Fruit fly (Drosophila melanogaster): Measurements from ENCODE around the gene Lint-1.

Gene Lint-1

dm6 chrX:11149201-11149600, at the start of gene Lint-1:
Gene Lint-1, plus strand, starts transcription at chrX:11149323.
- TF ChIP-seq CG7101 (tag; optimal IDR thresholded peaks at IDR 0.05) (peak; percentile 33), Crg-1 (GFP tag; optimal IDR thresholded peaks at IDR 0.05) (no peak), CG12768 (GFP tag; optimal IDR thresholded peaks at IDR 0.05) (no peak), pad (GFP tag; optimal IDR thresholded peaks at IDR 0.05) (no peak), kay (GFP tag; ENCODE audit: borderline replicate concordance) (no peak), cnc (optimal IDR thresholded peaks at IDR 0.05) (no peak), tj (GFP tag; optimal IDR thresholded peaks at IDR 0.05) (peak; percentile 21), Mnt (GFP tag; optimal IDR thresholded peaks at IDR 0.05) (peak; percentile 89), Clk (GFP tag; optimal IDR thresholded peaks at IDR 0.05) (no peak), cic (GFP tag; optimal IDR thresholded peaks at IDR 0.05) (no peak), CG1620 (GFP tag; optimal IDR thresholded peaks at IDR 0.05) (peak; percentile 66), CG5204 (GFP tag; optimal IDR thresholded peaks at IDR 0.05) (peak; percentile 31), CG7045 (GFP tag; optimal IDR thresholded peaks at IDR 0.05) (no peak), Hr96 (GFP tag; optimal IDR thresholded peaks at IDR 0.05) (no peak), ovo (GFP tag; optimal IDR thresholded peaks at IDR 0.05) (peak; percentile 6), bab1 (GFP tag; optimal IDR thresholded peaks at IDR 0.05) (peak; percentile 19), CG33017 (tag; optimal IDR thresholded peaks at IDR 0.05) (no peak), toe (GFP tag; optimal IDR thresholded peaks at IDR 0.05) (peak; percentile 37), CG14711 (tag; optimal IDR thresholded peaks at IDR 0.05) (no peak), CG11617 (GFP tag; optimal IDR thresholded peaks at IDR 0.05) (no peak)

DNA sequence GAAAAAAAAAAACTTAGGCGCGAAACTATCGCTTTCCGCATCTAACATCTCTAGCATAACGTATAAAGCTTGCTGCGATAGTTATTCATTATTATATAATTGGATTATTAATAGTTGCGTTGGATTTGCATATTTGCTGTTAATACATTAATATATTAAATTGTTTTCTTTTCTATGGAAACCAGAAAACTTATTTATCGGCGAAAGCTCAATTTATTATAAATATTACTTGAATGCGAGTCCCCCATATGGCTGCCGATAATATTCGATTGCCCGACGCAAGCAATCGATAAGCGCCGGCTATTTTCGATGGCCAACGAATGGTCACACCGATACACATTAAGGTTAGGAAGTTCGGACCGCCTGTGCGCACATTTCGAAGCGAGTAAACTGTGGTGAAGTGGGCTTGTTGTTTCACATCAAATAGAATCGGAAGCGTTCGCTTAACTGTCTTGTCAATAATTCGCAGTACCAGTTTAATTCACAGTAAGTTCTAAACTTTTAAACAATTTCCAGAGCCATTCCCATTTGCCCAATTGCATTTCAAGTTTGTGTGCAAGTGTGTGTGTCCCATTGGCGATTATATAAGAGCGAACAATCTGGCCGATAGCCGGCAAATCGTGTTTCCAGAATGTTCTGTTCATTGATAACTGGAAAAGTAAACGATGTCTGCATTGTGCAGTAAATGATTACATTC, 40.8 kb upstream of the Lint-1 start, which contains the start of gene Hsp60A:
TSS of gene Hsp60A (plus strand) at position 335 of the 697 bp plus-strand sequence.
- peak; percentile 61 for TF ChIP-seq ovo (GFP tag; optimal IDR thresholded peaks at IDR 0.05)
- TF ChIP-seq kay (GFP tag; ENCODE audit: borderline replicate concordance): no peak
- TF ChIP-seq CG7101 (tag; optimal IDR thresholded peaks at IDR 0.05): peak; percentile 76
- peak; percentile 56 for TF ChIP-seq Hr96 (GFP tag; optimal IDR thresholded peaks at IDR 0.05)
- TF ChIP-seq cnc (optimal IDR thresholded peaks at IDR 0.05): no peak
- peak; percentile 73 for TF ChIP-seq CG1620 (GFP tag; optimal IDR thresholded peaks at IDR 0.05)
- peak; percentile 3 for TF ChIP-seq cic (GFP tag; optimal IDR thresholded peaks at IDR 0.05)
- peak; percentile 12 for TF ChIP-seq CG33017 (tag; optimal IDR thresholded peaks at IDR 0.05)
- TF ChIP-seq CG7045 (GFP tag; optimal IDR thresholded peaks at IDR 0.05): no peak
- TF ChIP-seq toe (GFP tag; optimal IDR thresholded peaks at IDR 0.05): peak; percentile 33
- peak; percentile 47 for TF ChIP-seq tj (GFP tag; optimal IDR thresholded peaks at IDR 0.05)
- TF ChIP-seq Crg-1 (GFP tag; optimal IDR thresholded peaks at IDR 0.05): peak; percentile 14
- peak; percentile 58 for TF ChIP-seq CG14711 (tag; optimal IDR thresholded peaks at IDR 0.05)
- peak; percentile 84 for TF ChIP-seq bab1 (GFP tag; optimal IDR thresholded peaks at IDR 0.05)
- peak; percentile 37 for TF ChIP-seq pad (GFP tag; optimal IDR thresholded peaks at IDR 0.05)
- no peak for TF ChIP-seq Mnt (GFP tag; optimal IDR thresholded peaks at IDR 0.05)

dm6 chrX:11108845-11109450, 40.2 kb upstream of the Lint-1 start:
- TF ChIP-seq CG33017 (tag; optimal IDR thresholded peaks at IDR 0.05) (peak; percentile 22), Clk (GFP tag; optimal IDR thresholded peaks at IDR 0.05) (no peak), cnc (optimal IDR thresholded peaks at IDR 0.05) (no peak), toe (GFP tag; optimal IDR thresholded peaks at IDR 0.05) (no peak), CG7045 (GFP tag; optimal IDR thresholded peaks at IDR 0.05) (no peak), CG7101 (tag; optimal IDR thresholded peaks at IDR 0.05) (peak; percentile 2), CG1620 (GFP tag; optimal IDR thresholded peaks at IDR 0.05) (no peak), bab1 (GFP tag; optimal IDR thresholded peaks at IDR 0.05) (no peak), CG11617 (GFP tag; optimal IDR thresholded peaks at IDR 0.05) (peak; percentile 12), Hr96 (GFP tag; optimal IDR thresholded peaks at IDR 0.05) (no peak), CG5204 (GFP tag; optimal IDR thresholded peaks at IDR 0.05) (no peak), kay (GFP tag; ENCODE audit: borderline replicate concordance) (no peak), CG12768 (GFP tag; optimal IDR thresholded peaks at IDR 0.05) (no peak), CG14711 (tag; optimal IDR thresholded peaks at IDR 0.05) (peak; percentile 36), pad (GFP tag; optimal IDR thresholded peaks at IDR 0.05) (peak; percentile 2), Crg-1 (GFP tag; optimal IDR thresholded peaks at IDR 0.05) (peak; percentile 20), tj (GFP tag; optimal IDR thresholded peaks at IDR 0.05) (no peak), cic (GFP tag; optimal IDR thresholded peaks at IDR 0.05) (no peak), ovo (GFP tag; optimal IDR thresholded peaks at IDR 0.05) (no peak), Mnt (GFP tag; optimal IDR thresholded peaks at IDR 0.05) (peak; percentile 100)

- TF ChIP-seq CG14711 (tag; optimal IDR thresholded peaks at IDR 0.05) (no peak), ovo (GFP tag; optimal IDR thresholded peaks at IDR 0.05) (no peak), tj (GFP tag; optimal IDR thresholded peaks at IDR 0.05) (no peak), CG7045 (GFP tag; optimal IDR thresholded peaks at IDR 0.05) (no peak), toe (GFP tag; optimal IDR thresholded peaks at IDR 0.05) (no peak), Crg-1 (GFP tag; optimal IDR thresholded peaks at IDR 0.05) (no peak), kay (GFP tag; ENCODE audit: borderline replicate concordance) (no peak), cnc (optimal IDR thresholded peaks at IDR 0.05) (no peak), CG12768 (GFP tag; optimal IDR thresholded peaks at IDR 0.05) (no peak), pad (GFP tag; optimal IDR thresholded peaks at IDR 0.05) (no peak), CG1620 (GFP tag; optimal IDR thresholded peaks at IDR 0.05) (no peak), cic (GFP tag; optimal IDR thresholded peaks at IDR 0.05) (no peak), Mnt (GFP tag; optimal IDR thresholded peaks at IDR 0.05) (no peak), CG7101 (tag; optimal IDR thresholded peaks at IDR 0.05) (no peak), CG5204 (GFP tag; optimal IDR thresholded peaks at IDR 0.05) (no peak), Clk (GFP tag; optimal IDR thresholded peaks at IDR 0.05) (no peak), CG11617 (GFP tag; optimal IDR thresholded peaks at IDR 0.05) (no peak), bab1 (GFP tag; optimal IDR thresholded peaks at IDR 0.05) (no peak)
Observed at dm6 chrX:11109670-11110069, 39.5 kb upstream of the Lint-1 start.

dm6 chrX:11123561-11123960, 25.6 kb upstream of the Lint-1 start:
- TF ChIP-seq kay (GFP tag; ENCODE audit: borderline replicate concordance) (no peak), CG11617 (GFP tag; optimal IDR thresholded peaks at IDR 0.05) (no peak), CG1620 (GFP tag; optimal IDR thresholded peaks at IDR 0.05) (no peak), ovo (GFP tag; optimal IDR thresholded peaks at IDR 0.05) (no peak), Crg-1 (GFP tag; optimal IDR thresholded peaks at IDR 0.05) (no peak), CG7101 (tag; optimal IDR thresholded peaks at IDR 0.05) (no peak), tj (GFP tag; optimal IDR thresholded peaks at IDR 0.05) (no peak), CG14711 (tag; optimal IDR thresholded peaks at IDR 0.05) (no peak), toe (GFP tag; optimal IDR thresholded peaks at IDR 0.05) (no peak), CG7045 (GFP tag; optimal IDR thresholded peaks at IDR 0.05) (no peak), CG12768 (GFP tag; optimal IDR thresholded peaks at IDR 0.05) (no peak), Mnt (GFP tag; optimal IDR thresholded peaks at IDR 0.05) (no peak)

All from whole organism, adult.